Worm (Caenorhabditis elegans) whole organism, L1 larva: ENCODE results near the gene lact-1.

ENCODE experiments used
- C04F5.9 ChIP-seq: sonication (generic microtip); optimal IDR thresholded peaks from 2 replicates; lab custom pipeline; 2016; ENCODE audit warnings: missing genetic modification characterization, missing compliant biosample characterization
- C34B4.2 ChIP-seq: sonication (generic microtip); optimal IDR thresholded peaks from 2 replicates; lab custom pipeline; 2017; ENCODE audit warnings: mild to moderate bottlenecking, missing genetic modification characterization, missing compliant biosample characterization
- Y116A8C.19 ChIP-seq: sonication (generic microtip); optimal IDR thresholded peaks from 2 replicates; lab custom pipeline; 2016; ENCODE audit warnings: missing compliant biosample characterization, missing genetic modification characterization, borderline replicate concordance
- aha-1 ChIP-seq: fragments of 150-350 bp; optimal IDR thresholded peaks from 2 replicates; lab custom pipeline; 2014; ENCODE audit warnings: missing biosample characterization, missing genetic modification characterization
- alr-1 ChIP-seq: fragments of 200-800 bp; sonication (Bioruptor generic); optimal IDR thresholded peaks from 2 replicates; lab custom pipeline; 2018; ENCODE audit warnings: borderline replicate concordance, mild to moderate bottlenecking, missing genetic modification characterization, missing compliant biosample characterization
- aly-2 ChIP-seq: fragments of 150-350 bp; optimal IDR thresholded peaks from 2 replicates; lab custom pipeline; 2014; ENCODE audit warnings: missing biosample characterization, missing genetic modification characterization
- ama-1 ChIP-seq: fragments of 150-350 bp; optimal IDR thresholded peaks from 2 replicates; lab custom pipeline; 2014
- blmp-1 ChIP-seq: fragments of 150-350 bp; optimal IDR thresholded peaks from 2 replicates; lab custom pipeline; 2014; ENCODE audit warnings: missing biosample characterization, missing genetic modification characterization
- ceh-88 ChIP-seq: fragments of 200-800 bp; sonication (Bioruptor generic); IDR thresholded peaks from 2 replicates; pipeline ENCODE4 v1.3.6; 2022; ENCODE audit warnings: missing genetic modification characterization, missing compliant biosample characterization
- ces-1 ChIP-seq: fragments of 150-350 bp; optimal IDR thresholded peaks from 2 replicates; lab custom pipeline; 2014; ENCODE audit warnings: missing biosample characterization, missing genetic modification reagents, missing genetic modification characterization
- dpl-1 ChIP-seq, 3 experiments: fragments of 150-350 bp in 2 of 3; sonication (generic microtip) in 1 of 3; optimal IDR thresholded peaks; 2 replicates each; lab custom pipeline; 2014 to 2017; ENCODE audit warnings: missing biosample characterization in 3 of 3, missing genetic modification characterization in 3 of 3, missing genetic modification reagents in 3 of 3
- efl-1 ChIP-seq, 4 experiments: fragments of 150-350 bp; optimal IDR thresholded peaks in 3 of 4; peaks in 1 of 4; 1 replicate in 1 of 4; 2 replicates in 3 of 4; lab custom pipeline; 2014; ENCODE audit warnings: missing biosample characterization in 2 of 4, missing genetic modification characterization in 2 of 4, missing genetic modification reagents in 2 of 4
- elt-2 ChIP-seq: sonication (generic microtip); optimal IDR thresholded peaks from 2 replicates; lab custom pipeline; 2016; ENCODE audit warnings: missing genetic modification characterization, mild to moderate bottlenecking, inconsistent platforms, missing compliant biosample characterization, missing genetic modification reagents
- elt-3 ChIP-seq, 6 experiments: fragments of 150-350 bp in 1 of 6; sonication (generic microtip); optimal IDR thresholded peaks; 2 replicates each; lab custom pipeline; 2017 to 2018; ENCODE audit warnings: missing biosample characterization in 6 of 6, missing genetic modification characterization in 6 of 6, inconsistent platforms in 1 of 6
- fkh-8 ChIP-seq: sonication (generic microtip); optimal IDR thresholded peaks from 2 replicates; lab custom pipeline; 2016; ENCODE audit warnings: mild to moderate bottlenecking, missing genetic modification characterization, missing compliant biosample characterization
- fos-1 ChIP-seq: fragments of 150-350 bp; optimal IDR thresholded peaks from 2 replicates; lab custom pipeline; 2014; ENCODE audit warnings: missing biosample characterization, missing genetic modification characterization
- jun-1 ChIP-seq: fragments of 150-350 bp; optimal IDR thresholded peaks from 2 replicates; lab custom pipeline; 2014; ENCODE audit warnings: missing biosample characterization, missing genetic modification reagents, missing genetic modification characterization
- lin-13 ChIP-seq: fragments of 150-350 bp; optimal IDR thresholded peaks from 2 replicates; lab custom pipeline; 2014; ENCODE audit warnings: missing biosample characterization, missing genetic modification reagents, missing genetic modification characterization
- lin-15B ChIP-seq: fragments of 150-350 bp; sonication (generic microtip); optimal IDR thresholded peaks from 3 replicates; lab custom pipeline; 2014; ENCODE audit warnings: missing biosample characterization, missing genetic modification characterization
- lin-35 ChIP-seq, 2 experiments: fragments of 150-350 bp; optimal IDR thresholded peaks; 2 replicates each; lab custom pipeline; 2014; ENCODE audit warnings: missing biosample characterization in 2 of 2, missing genetic modification characterization in 2 of 2, missing genetic modification reagents in 2 of 2
- lin-39 ChIP-seq: fragments of 150-350 bp; optimal IDR thresholded peaks from 2 replicates; lab custom pipeline; 2014; ENCODE audit warnings: missing biosample characterization, missing genetic modification reagents, missing genetic modification characterization
- lsy-2 ChIP-seq, 2 experiments: fragments of 150-350 bp; optimal IDR thresholded peaks; 2 replicates each; lab custom pipeline; 2014; ENCODE audit warnings: missing biosample characterization in 2 of 2, missing genetic modification characterization in 2 of 2
- mab-9 ChIP-seq: fragments of 200-800 bp; sonication (Bioruptor generic); IDR thresholded peaks from 2 replicates; pipeline ENCODE4 v1.3.6; 2022; ENCODE audit warnings: missing genetic modification reagents, missing genetic modification characterization, missing compliant biosample characterization
- mef-2 ChIP-seq: fragments of 150-350 bp; optimal IDR thresholded peaks from 2 replicates; lab custom pipeline; 2014; ENCODE audit warnings: missing biosample characterization, missing genetic modification characterization
- nhr-11 ChIP-seq: fragments of 150-350 bp; optimal IDR thresholded peaks from 2 replicates; lab custom pipeline; 2014; ENCODE audit warnings: missing biosample characterization, missing genetic modification characterization
- nhr-12 ChIP-seq: sonication (generic microtip); optimal IDR thresholded peaks from 2 replicates; lab custom pipeline; 2017; ENCODE audit warnings: missing biosample characterization, missing genetic modification characterization
- nhr-20 ChIP-seq: sonication (generic microtip); optimal IDR thresholded peaks from 2 replicates; lab custom pipeline; 2016; ENCODE audit warnings: mild to moderate bottlenecking, missing genetic modification characterization, missing compliant biosample characterization
- nhr-237 ChIP-seq: fragments of 150-350 bp; optimal IDR thresholded peaks from 2 replicates; lab custom pipeline; 2014; ENCODE audit warnings: missing biosample characterization, missing genetic modification characterization
- nhr-47 ChIP-seq: sonication (generic microtip); optimal IDR thresholded peaks from 2 replicates; lab custom pipeline; 2016; ENCODE audit warnings: mild to moderate bottlenecking, missing genetic modification characterization, moderate library complexity, missing compliant biosample characterization
- nhr-71 ChIP-seq: sonication (generic microtip); optimal IDR thresholded peaks from 2 replicates; lab custom pipeline; 2016; ENCODE audit warnings: mild to moderate bottlenecking, missing genetic modification characterization, moderate library complexity, missing compliant biosample characterization
- nhr-90 ChIP-seq: sonication (generic microtip); optimal IDR thresholded peaks from 2 replicates; lab custom pipeline; 2016; ENCODE audit warnings: mild to moderate bottlenecking, missing genetic modification characterization, missing compliant biosample characterization; ENCODE audit not compliant: poor library complexity
- pag-3 ChIP-seq: sonication (generic microtip); optimal IDR thresholded peaks from 2 replicates; lab custom pipeline; 2017; ENCODE audit warnings: missing genetic modification characterization, mild to moderate bottlenecking, missing compliant biosample characterization, antibody characterized with exemption, borderline replicate concordance; ENCODE audit not compliant: insufficient read depth
- pax-3 ChIP-seq: fragments of 200-800 bp; sonication (Bioruptor generic); optimal IDR thresholded peaks from 2 replicates; lab custom pipeline; 2018; ENCODE audit warnings: mild to moderate bottlenecking, missing genetic modification characterization, moderate library complexity, missing compliant biosample characterization
- rnt-1 ChIP-seq: sonication (generic microtip); optimal IDR thresholded peaks from 2 replicates; lab custom pipeline; 2016; ENCODE audit warnings: mild to moderate bottlenecking, missing genetic modification characterization, moderate library complexity, missing compliant biosample characterization
- sox-4 ChIP-seq: sonication (generic microtip); optimal IDR thresholded peaks from 2 replicates; lab custom pipeline; 2016; ENCODE audit warnings: missing genetic modification characterization, missing compliant biosample characterization
- sup-37 ChIP-seq: fragments of 200-800 bp; sonication (Bioruptor generic); optimal IDR thresholded peaks from 2 replicates; lab custom pipeline; 2018; ENCODE audit warnings: mild to moderate bottlenecking, missing genetic modification characterization, missing compliant biosample characterization
- swsn-7 ChIP-seq: sonication (generic microtip); optimal IDR thresholded peaks from 2 replicates; lab custom pipeline; 2016; ENCODE audit warnings: missing genetic modification characterization, missing compliant biosample characterization
- tbx-2 ChIP-seq: sonication (generic microtip); optimal IDR thresholded peaks from 2 replicates; lab custom pipeline; 2016; ENCODE audit warnings: missing genetic modification characterization, missing compliant biosample characterization
- tlp-1 ChIP-seq: fragments of 150-350 bp; optimal IDR thresholded peaks from 2 replicates; lab custom pipeline; 2014; ENCODE audit warnings: missing biosample characterization, missing genetic modification characterization
- unc-130 ChIP-seq: fragments of 150-350 bp; optimal IDR thresholded peaks from 2 replicates; lab custom pipeline; 2017; ENCODE audit warnings: missing biosample characterization, missing genetic modification characterization, inconsistent platforms
- unc-62 ChIP-seq: fragments of 150-350 bp; optimal IDR thresholded peaks from 2 replicates; lab custom pipeline; 2014; ENCODE audit warnings: missing biosample characterization, missing genetic modification reagents, missing genetic modification characterization
- unc-98 ChIP-seq: fragments of 200-800 bp; sonication (Bioruptor generic); IDR thresholded peaks from 2 replicates; pipeline ENCODE4 v1.3.6; 2022; ENCODE audit warnings: missing genetic modification characterization, missing compliant biosample characterization
- ztf-11 ChIP-seq, 2 experiments: sonication (generic microtip); optimal IDR thresholded peaks; 2 replicates each; lab custom pipeline; 2016 to 2017; ENCODE audit warnings: missing genetic modification characterization in 2 of 2, missing biosample characterization in 1 of 2, missing compliant biosample characterization in 1 of 2

lact-1 gene

ce11 chrX:7271968-7272367, 11.8 kb upstream of the lact-1 start, which contains the start of gene F46H5.11:
Gene F46H5.11, minus strand, starts transcription at chrX:7272068.
- no peak for TF ChIP-seq ztf-11 (tag; optimal IDR thresholded peaks at IDR 0.05; lab: Kevin White, UChicago)
- no peak for TF ChIP-seq nhr-90 (tag; lab: Kevin White, UChicago)
- TF ChIP-seq nhr-20 (tag; lab: Kevin White, UChicago) = no peak
- TF ChIP-seq ceh-88 = no peak
- TF ChIP-seq ces-1 = no peak
- TF ChIP-seq aha-1 (tag; lab: Kevin White, UChicago) = no peak
- no peak for TF ChIP-seq fkh-8 (tag; lab: Kevin White, UChicago)
- TF ChIP-seq sox-4 (tag; lab: Kevin White, UChicago) = no peak
- TF ChIP-seq nhr-71 (tag; lab: Kevin White, UChicago) = no peak
- no peak for TF ChIP-seq tlp-1
- no peak for TF ChIP-seq unc-98 (GFP tag; lab: Robert Waterston, UW)
- no peak for TF ChIP-seq lin-35 (GFP tag; optimal IDR thresholded peaks at IDR 0.05; lab: Kevin White, UChicago)
- TF ChIP-seq fos-1 = no peak
- no peak for TF ChIP-seq nhr-47 (tag; lab: Kevin White, UChicago)
- TF ChIP-seq swsn-7 = no peak
- no peak for TF ChIP-seq lin-39 (tag; lab: Kevin White, UChicago)
- TF ChIP-seq C34B4.2 (tag; lab: Kevin White, UChicago) = no peak
- no peak for TF ChIP-seq elt-2 (tag; lab: Kevin White, UChicago)

ce11 chrX:7269379-7269778, 9.2 kb upstream of the lact-1 start, which contains the start of gene grd-7:
Gene grd-7, minus strand, starts transcription at chrX:7269479.
- TF ChIP-seq blmp-1 (tag; lab: Kevin White, UChicago) (peak; percentile 22), jun-1 (no peak), sup-37 (GFP tag; lab: Kevin White, UChicago) (no peak), mef-2 (no peak), mab-9 (GFP tag; lab: Robert Waterston, UW) (no peak), pag-3 (no peak)

- TF ChIP-seq tlp-1 = no peak
- no peak for TF ChIP-seq nhr-11 (tag; lab: Kevin White, UChicago)
- no peak for TF ChIP-seq unc-130 (tag; lab: Kevin White, UChicago)
- no peak for TF ChIP-seq lin-35 (GFP tag; optimal IDR thresholded peaks at IDR 0.05; lab: Kevin White, UChicago)
Observed at ce11 chrX:7268965-7269364, 8.8 kb upstream of the lact-1 start.

- TF ChIP-seq nhr-12 (tag; lab: Kevin White, UChicago) (no peak), Y116A8C.19 (tag; lab: Kevin White, UChicago) (no peak), nhr-20 (tag; lab: Kevin White, UChicago) (no peak), nhr-237 (no peak), alr-1 (no peak), unc-62 (no peak), unc-130 (tag; lab: Kevin White, UChicago) (no peak), tlp-1 (no peak), rnt-1 (tag; lab: Kevin White, UChicago) (no peak), lin-15B (no peak), ama-1 (lab: Kevin White, UChicago) (no peak), lin-13 (GFP tag; lab: Kevin White, UChicago) (no peak)
Observed at ce11 chrX:7265348-7265747, 5.2 kb upstream of the lact-1 start, which contains the start of gene F46H5.2. Gene F46H5.2, plus strand, starts transcription at chrX:7265648.

- peak; percentile 60 to 85 for TF ChIP-seq lsy-2 (tag; optimal IDR thresholded peaks at IDR 0.05; lab: Kevin White, UChicago)
- TF ChIP-seq lin-35 (GFP tag; optimal IDR thresholded peaks at IDR 0.05; lab: Kevin White, UChicago) = peak; percentile 69 to 79
- peak; percentile 52 for TF ChIP-seq aly-2
- TF ChIP-seq elt-3 (tag; optimal IDR thresholded peaks at IDR 0.05; lab: Kevin White, UChicago) = peak in 3 of 6 experiments; percentile 62 to 86 (median 77)
- peak; percentile 87 for TF ChIP-seq tbx-2
- peak; percentile 25 to 47 (median 37) for TF ChIP-seq dpl-1 (GFP tag; optimal IDR thresholded peaks at IDR 0.05; lab: Kevin White, UChicago)
- TF ChIP-seq nhr-12 (tag; lab: Kevin White, UChicago) = no peak
- TF ChIP-seq pax-3 (tag; lab: Kevin White, UChicago) = no peak
- no peak for TF ChIP-seq unc-98 (GFP tag; lab: Robert Waterston, UW)
- TF ChIP-seq efl-1 (optimal IDR thresholded peaks at IDR 0.05; lab: Kevin White, UChicago) = peak; percentile 53 to 56
- TF ChIP-seq efl-1 (GFP tag; optimal IDR thresholded peaks at IDR 0.05 in 1 of 2; lab: Kevin White, UChicago) = peak in 1 of 2 experiments; percentile 94
- TF ChIP-seq unc-62 = no peak
- TF ChIP-seq pag-3 = no peak
- peak; percentile 88 for TF ChIP-seq swsn-7
- peak; percentile 5 for TF ChIP-seq aha-1 (tag; lab: Kevin White, UChicago)
- TF ChIP-seq lin-15B = peak; percentile 57
- peak; percentile 9 for TF ChIP-seq C04F5.9
- TF ChIP-seq jun-1 = peak; percentile 74
Observed at ce11 chrX:7264591-7265306, 4.6 kb upstream of the lact-1 start.
